Worm (Caenorhabditis elegans): Measurements from ENCODE around the gene K08E4.2.
A peak's percentile ranks its signal among the peaks of the same experiment; 100 is the strongest.

K08E4.2 gene

DNA sequence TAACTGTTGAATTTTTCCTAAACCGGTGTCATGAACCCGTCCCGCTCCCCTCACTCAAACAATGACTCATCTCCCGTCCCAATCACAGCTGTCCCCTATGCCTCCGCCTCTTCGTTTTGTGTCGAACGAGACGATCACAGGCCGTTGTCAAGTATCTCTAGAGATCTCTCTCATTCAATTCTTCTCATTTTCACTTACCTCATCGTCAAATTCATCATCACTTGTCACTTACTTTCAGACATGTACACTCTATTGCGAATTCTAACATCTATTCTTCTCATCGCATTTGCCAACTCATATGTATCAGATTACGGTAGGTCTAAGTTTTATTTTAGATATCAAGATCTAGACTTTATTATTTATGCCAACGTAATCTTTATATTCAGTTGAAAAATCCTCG, 1.1 kb upstream of the K08E4.2 start, which contains the start of gene K08E4.3:
Gene K08E4.3 (plus strand): TSS at position 235 of the 400 bp plus-strand sequence.
- TF ChIP-seq lsl-1 (GFP tag; optimal IDR thresholded peaks at IDR 0.05) (no peak), sdz-38 (tag; optimal IDR thresholded peaks at IDR 0.05) (no peak), pha-4 (tag; optimal IDR thresholded peaks at IDR 0.05) (no peak), atf-7 (tag; optimal IDR thresholded peaks at IDR 0.05) (no peak), hsf-1 (GFP tag; IDR thresholded peaks at IDR 0.05) (no peak), tbx-9 (tag; optimal IDR thresholded peaks at IDR 0.05; ENCODE audit: borderline replicate concordance) (no peak), Y67H2A.10 (GFP tag; conservative IDR thresholded peaks at IDR 0.05) (no peak), egl-18 (GFP tag; IDR thresholded peaks at IDR 0.05) (no peak), snpc-3.4 (tag; optimal IDR thresholded peaks at IDR 0.05) (no peak), hmg-1.2 (GFP tag; IDR thresholded peaks at IDR 0.05) (no peak), F37B4.10 (GFP tag; IDR thresholded peaks at IDR 0.05) (no peak)

ce11 chrIV:12052461-12052860, 4.0 kb downstream of the K08E4.2 start:
- TF ChIP-seq nfya-1 (tag; optimal IDR thresholded peaks at IDR 0.05; ENCODE audit: borderline replicate concordance, insufficient read depth): no peak
- TF ChIP-seq madf-8 (GFP tag; conservative IDR thresholded peaks at IDR 0.05): no peak
- no peak for TF ChIP-seq F55B11.4 (tag; optimal IDR thresholded peaks at IDR 0.05; ENCODE audit: borderline replicate concordance, insufficient read depth)
- no peak for TF ChIP-seq ceh-27 (GFP tag; optimal IDR thresholded peaks at IDR 0.05)
- no peak for TF ChIP-seq madf-10 (tag; optimal IDR thresholded peaks at IDR 0.05)
- TF ChIP-seq aptf-3 (GFP tag; IDR thresholded peaks at IDR 0.05): no peak
- TF ChIP-seq Y67H2A.10 (GFP tag; conservative IDR thresholded peaks at IDR 0.05): no peak
- no peak for TF ChIP-seq hlh-12 (tag; optimal IDR thresholded peaks at IDR 0.05)
- no peak for TF ChIP-seq F57C9.4 (tag; optimal IDR thresholded peaks at IDR 0.05)
- no peak for TF ChIP-seq attf-6 (GFP tag; IDR thresholded peaks at IDR 0.05)
- TF ChIP-seq ets-4 (GFP tag; optimal IDR thresholded peaks at IDR 0.05): no peak
- TF ChIP-seq dox-1 (GFP tag; IDR thresholded peaks at IDR 0.05): no peak
- no peak for TF ChIP-seq snpc-1.1 (tag; optimal IDR thresholded peaks at IDR 0.05; ENCODE audit: insufficient read depth)
- TF ChIP-seq hmg-1.2 (GFP tag; IDR thresholded peaks at IDR 0.05): no peak
- TF ChIP-seq nhr-90 (tag; optimal IDR thresholded peaks at IDR 0.05): no peak
- TF ChIP-seq B0336.3 (GFP tag; IDR thresholded peaks at IDR 0.05): no peak
- no peak for TF ChIP-seq lag-1 (GFP tag; IDR thresholded peaks at IDR 0.05)
- no peak for TF ChIP-seq fkh-3 (tag; optimal IDR thresholded peaks at IDR 0.05)
- TF ChIP-seq F23B12.7 (tag; optimal IDR thresholded peaks at IDR 0.05; ENCODE audit: insufficient read depth): no peak
- TF ChIP-seq somi-1 (GFP tag; optimal IDR thresholded peaks at IDR 0.05): no peak

ce11 chrIV:12051049-12051792, 5.2 kb downstream of the K08E4.2 start, which contains the start of the genes bre-5 and spt-5:
TSS of gene bre-5 (minus strand) at chrIV:12051215.
TSS of gene spt-5 (plus strand) at chrIV:12051491.
- TF ChIP-seq mel-28 (tag; optimal IDR thresholded peaks at IDR 0.05; ENCODE audit: borderline replicate concordance) (no peak), madf-6 (GFP tag; IDR thresholded peaks at IDR 0.05) (peak; percentile 37; the same call in 1 of the 2 replicates), dpl-1 (GFP tag; optimal IDR thresholded peaks at IDR 0.05) (peak; percentile 10), F49E8.2 (tag; optimal IDR thresholded peaks at IDR 0.05; ENCODE audit: insufficient read depth) (no peak), Y95B8A.8 (GFP tag; IDR thresholded peaks at IDR 0.05) (no peak)
